Fruit fly (Drosophila melanogaster): Measurements from ENCODE around the gene Ranbp21.

- TF ChIP-seq CG6163 (GFP tag; IDR thresholded peaks at IDR 0.05) (no peak; the same call in 2 of the 3 replicates), CG3032 (tag; optimal IDR thresholded peaks at IDR 0.05) (peak; percentile 12), Sox15 (GFP tag; optimal IDR thresholded peaks at IDR 0.05) (no peak), pdm3 (GFP tag; optimal IDR thresholded peaks at IDR 0.05) (no peak), CG6854 (GFP tag; optimal IDR thresholded peaks at IDR 0.05) (no peak), Hr38 (GFP tag; optimal IDR thresholded peaks at IDR 0.05) (no peak), fd59A (GFP tag; optimal IDR thresholded peaks at IDR 0.05) (no peak)
Measured at dm6 chrX:19601644-19602043, 50.4 kb downstream of the Ranbp21 start, which contains the start of gene CG14220.

Data from whole organism, prepupa.